Fruit fly (Drosophila melanogaster) whole organism, embryonic: ENCODE data around the gene Rcd5.

ENCODE experiments used
- Atf6 ChIP-seq: fragments of 200-800 bp; sonication (Bioruptor generic); IDR thresholded peaks from 2 replicates; pipeline ENCODE4 v1.3.6; 2022; ENCODE audit warnings: missing biosample characterization, missing genetic modification characterization
- CG2116 ChIP-seq: fragments of 200-800 bp; sonication (Bioruptor generic); optimal IDR thresholded peaks from 3 replicates; lab custom pipeline; 2018; ENCODE audit warnings: missing biosample characterization, mild to moderate bottlenecking, missing genetic modification characterization
- CG6654 ChIP-seq: fragments of 200-800 bp; sonication (Bioruptor generic); optimal IDR thresholded peaks from 2 replicates; lab custom pipeline; 2017; ENCODE audit warnings: missing biosample characterization, mild to moderate bottlenecking, missing genetic modification characterization
- CG6683 ChIP-seq: fragments of 200-800 bp; sonication (Bioruptor generic); optimal IDR thresholded peaks from 2 replicates; lab custom pipeline; 2017; ENCODE audit warnings: missing biosample characterization, mild to moderate bottlenecking, missing genetic modification characterization, missing genetic modification reagents
- Hr78 ChIP-seq, 2 experiments: fragments of 200-800 bp in 1 of 2; fragments of >200 bp in 1 of 2; sonication (Bioruptor generic) in 1 of 2; optimal IDR thresholded peaks; 2 replicates each; lab custom pipeline; 2017 to 2019; ENCODE audit warnings: missing biosample characterization in 2 of 2, missing genetic modification characterization in 2 of 2, mild to moderate bottlenecking in 1 of 2, moderate library complexity in 1 of 2
- NK7.1 ChIP-seq: fragments of 200-800 bp; sonication (Bioruptor generic); optimal IDR thresholded peaks from 3 replicates; lab custom pipeline; 2016; ENCODE audit warnings: missing biosample characterization, missing genetic modification characterization
- Usf ChIP-seq: fragments of 200-800 bp; sonication (Bioruptor generic); optimal IDR thresholded peaks from 2 replicates; lab custom pipeline; 2017; ENCODE audit warnings: missing genotype, missing biosample characterization, missing genetic modification characterization
- fd64A ChIP-seq: fragments of 200-800 bp; sonication (Bioruptor generic); optimal IDR thresholded peaks from 3 replicates; lab custom pipeline; 2018; ENCODE audit warnings: missing biosample characterization, mild to moderate bottlenecking, missing genetic modification characterization
- tup ChIP-seq: fragments of 200-800 bp; sonication (Bioruptor generic); optimal IDR thresholded peaks from 2 replicates; lab custom pipeline; 2016; ENCODE audit warnings: missing biosample characterization, mild to moderate bottlenecking, missing genetic modification characterization, moderate library complexity
- vnd ChIP-seq: fragments of 200-800 bp; sonication (Bioruptor generic); IDR thresholded peaks from 3 replicates; pipeline ENCODE4 v1.3.6; 2022; ENCODE audit warnings: missing biosample characterization, missing genetic modification characterization; ENCODE audit not compliant: partially characterized antibody

DNA sequence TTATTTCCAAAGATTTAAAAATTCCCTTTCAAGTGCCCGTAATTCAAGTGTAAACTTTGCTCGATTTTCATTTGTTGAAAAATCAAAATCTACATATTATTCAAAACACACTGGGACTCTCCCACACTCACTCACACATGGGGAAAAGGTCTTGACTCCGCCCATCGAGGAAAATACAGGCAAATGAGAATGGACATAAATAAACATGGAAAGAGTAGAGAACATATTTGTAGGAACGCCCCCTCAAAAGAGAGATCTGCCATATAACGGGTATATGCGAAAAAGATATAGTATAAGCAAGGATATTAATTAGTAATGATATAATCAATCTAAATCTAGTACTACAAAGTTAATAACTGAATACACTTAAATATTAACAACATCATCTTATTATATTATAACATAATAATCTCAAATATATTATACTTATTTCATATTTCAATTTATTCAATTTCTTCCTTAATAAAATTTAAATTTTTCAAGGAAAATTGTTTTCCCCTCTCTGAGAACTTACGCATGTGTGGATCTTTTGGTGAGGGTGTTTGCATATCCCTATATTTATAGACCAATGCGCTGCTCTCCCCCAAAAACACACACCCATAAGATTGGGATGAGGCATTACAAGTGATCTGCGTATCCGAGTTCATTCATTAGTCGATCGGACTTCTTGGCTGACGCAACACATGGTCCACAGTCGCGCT lies 22.0 kb upstream of the Rcd5 start, which contains the start of gene FoxL1:
- no peak for TF ChIP-seq CG2116 (GFP tag; lab: Kevin White, UChicago)
- no peak for TF ChIP-seq Atf6 (GFP tag; lab: Robert Waterston, UW)
- no peak for TF ChIP-seq CG6654
- TF ChIP-seq Usf (GFP tag; lab: Kevin White, UChicago) = no peak
- no peak for TF ChIP-seq vnd (GFP tag; lab: Robert Waterston, UW)
- no peak for TF ChIP-seq CG6683 (GFP tag; lab: Kevin White, UChicago)
- TF ChIP-seq fd64A (GFP tag; lab: Kevin White, UChicago) = no peak
- no peak for TF ChIP-seq NK7.1 (GFP tag; lab: Kevin White, UChicago)
- no peak for TF ChIP-seq tup (GFP tag; lab: Kevin White, UChicago)
- TF ChIP-seq Hr78 (GFP tag; optimal IDR thresholded peaks at IDR 0.05; lab: Kevin White, UChicago) = no peak
